Worm (Caenorhabditis elegans) whole organism, L4 larva: ENCODE results near the gene ZC84.6.
A peak's percentile ranks its signal among the peaks of the same experiment; 100 is the strongest.

Experiments
- D1046.2 ChIP-seq: fragments of 200-800 bp; sonication (Bioruptor generic); IDR thresholded peaks from 2 replicates; pipeline ENCODE4 v1.3.6; 2022; ENCODE audit warnings: missing genetic modification characterization, missing compliant biosample characterization
- F26F4.8 ChIP-seq: fragments of 200-800 bp; sonication (Bioruptor generic); conservative IDR thresholded peaks from 2 replicates; pipeline ENCODE4 v1.3.6; 2022; ENCODE audit warnings: missing genetic modification characterization, missing compliant biosample characterization
- T20F7.1 ChIP-seq: fragments of 200-800 bp; sonication (Bioruptor generic); optimal IDR thresholded peaks from 2 replicates; lab custom pipeline; 2018; ENCODE audit warnings: mild to moderate bottlenecking, missing genetic modification characterization, missing compliant biosample characterization
- Y48G9A.11 ChIP-seq: fragments of 200-800 bp; sonication (Bioruptor generic); IDR thresholded peaks from 2 replicates; pipeline ENCODE4 v1.3.6; 2022; ENCODE audit warnings: missing genetic modification reagents, missing genetic modification characterization, missing compliant biosample characterization
- Y75B8A.6 ChIP-seq: fragments of 200-800 bp; sonication (Bioruptor generic); IDR thresholded peaks from 2 replicates; pipeline ENCODE4 v1.3.6; 2022; ENCODE audit warnings: missing genetic modification reagents, missing genetic modification characterization, missing compliant biosample characterization
- ama-1 ChIP-seq: fragments of 150-350 bp; optimal IDR thresholded peaks from 2 replicates; lab custom pipeline; 2014; ENCODE audit warnings: inconsistent platforms, mixed read lengths
- ceh-20 ChIP-seq: fragments of 200-800 bp; sonication (Bioruptor generic); IDR thresholded peaks from 2 replicates; pipeline ENCODE4 v1.3.6; 2022; ENCODE audit warnings: missing genetic modification reagents, missing genetic modification characterization, missing compliant biosample characterization
- ctbp-1 ChIP-seq: fragments of 200-800 bp; sonication (Bioruptor generic); IDR thresholded peaks from 2 replicates; pipeline ENCODE4 v1.3.6; 2022; ENCODE audit warnings: missing genetic modification reagents, missing genetic modification characterization, missing compliant biosample characterization
- daf-16 ChIP-seq, 3 experiments: sonication (generic microtip); optimal IDR thresholded peaks; 2 replicates each; lab custom pipeline; 2016 to 2017; ENCODE audit warnings: missing genetic modification characterization in 3 of 3, missing genetic modification reagents in 3 of 3, mild to moderate bottlenecking in 2 of 3, missing compliant biosample characterization in 2 of 3, missing biosample characterization in 1 of 3, moderate library complexity in 1 of 3
- daf-8 ChIP-seq: fragments of 200-800 bp; sonication (Bioruptor generic); IDR thresholded peaks from 2 replicates; pipeline ENCODE4 v1.3.6; 2022; ENCODE audit warnings: missing genetic modification characterization, missing compliant biosample characterization
- egl-43 ChIP-seq: fragments of 200-800 bp; sonication (Bioruptor generic); IDR thresholded peaks from 2 replicates; pipeline ENCODE4 v1.3.6; 2022; ENCODE audit warnings: missing genetic modification reagents, missing genetic modification characterization, missing compliant biosample characterization
- fkh-10 ChIP-seq: fragments of 150-350 bp; optimal IDR thresholded peaks from 2 replicates; lab custom pipeline; 2014; ENCODE audit warnings: missing biosample characterization, missing genetic modification reagents, missing genetic modification characterization
- fos-1 ChIP-seq: fragments of 150-350 bp; optimal IDR thresholded peaks from 2 replicates; lab custom pipeline; 2014; ENCODE audit warnings: missing biosample characterization, missing genetic modification characterization
- hlh-11 ChIP-seq: fragments of 200-800 bp; sonication (Bioruptor generic); optimal IDR thresholded peaks from 2 replicates; lab custom pipeline; 2018; ENCODE audit warnings: mild to moderate bottlenecking, missing genetic modification characterization, missing compliant biosample characterization
- hmg-1.1 ChIP-seq: fragments of 200-800 bp; sonication (Bioruptor generic); IDR thresholded peaks from 2 replicates; pipeline ENCODE4 v1.3.6; 2022; ENCODE audit warnings: missing genetic modification reagents, missing genetic modification characterization, missing compliant biosample characterization
- jun-1 ChIP-seq: fragments of 150-350 bp; optimal IDR thresholded peaks from 2 replicates; lab custom pipeline; 2014; ENCODE audit warnings: missing biosample characterization, missing genetic modification reagents, missing genetic modification characterization
- lim-7 ChIP-seq: fragments of 200-800 bp; sonication (Bioruptor generic); IDR thresholded peaks from 2 replicates; pipeline ENCODE4 v1.3.6; 2022; ENCODE audit warnings: missing genetic modification characterization, missing compliant biosample characterization
- lin-1 ChIP-seq: fragments of 200-800 bp; sonication (Bioruptor generic); IDR thresholded peaks from 2 replicates; pipeline ENCODE4 v1.3.6; 2022; ENCODE audit warnings: missing genetic modification reagents, missing genetic modification characterization, missing compliant biosample characterization
- lin-15B ChIP-seq: fragments of 150-350 bp; sonication (generic microtip); optimal IDR thresholded peaks from 3 replicates; lab custom pipeline; 2014; ENCODE audit warnings: missing biosample characterization, missing genetic modification characterization
- madf-9 ChIP-seq: fragments of 200-800 bp; sonication (Bioruptor generic); conservative IDR thresholded peaks from 2 replicates; pipeline ENCODE4 v1.3.6; 2022; ENCODE audit warnings: missing genetic modification reagents, missing genetic modification characterization, missing compliant biosample characterization
- nhr-102 ChIP-seq: sonication (generic microtip); optimal IDR thresholded peaks from 2 replicates; lab custom pipeline; 2016; ENCODE audit warnings: mild to moderate bottlenecking, missing genetic modification characterization, moderate library complexity, missing compliant biosample characterization
- nhr-25 ChIP-seq: sonication (generic microtip); optimal IDR thresholded peaks from 2 replicates; lab custom pipeline; 2017; ENCODE audit warnings: missing genetic modification characterization, mild to moderate bottlenecking, missing compliant biosample characterization, antibody characterized with exemption, moderate library complexity, borderline replicate concordance; ENCODE audit not compliant: insufficient read depth
- nhr-28 ChIP-seq: fragments of 150-350 bp; optimal IDR thresholded peaks from 2 replicates; lab custom pipeline; 2014; ENCODE audit warnings: missing biosample characterization, missing genetic modification characterization
- nhr-48 ChIP-seq: sonication (generic microtip); optimal IDR thresholded peaks from 2 replicates; lab custom pipeline; 2016; ENCODE audit warnings: mild to moderate bottlenecking, missing genetic modification characterization, missing compliant biosample characterization
- nhr-6 ChIP-seq: fragments of 150-350 bp; optimal IDR thresholded peaks from 2 replicates; lab custom pipeline; 2014; ENCODE audit warnings: missing biosample characterization, missing genetic modification characterization
- nhr-76 ChIP-seq: fragments of 150-350 bp; optimal IDR thresholded peaks from 2 replicates; lab custom pipeline; 2014; ENCODE audit warnings: missing biosample characterization, missing genetic modification characterization
- pha-4 ChIP-seq, 2 experiments: fragments of 150-350 bp in 1 of 2; fragments of 200-800 bp in 1 of 2; sonication (Bioruptor generic) in 1 of 2; IDR thresholded peaks in 1 of 2; optimal IDR thresholded peaks in 1 of 2; 2 replicates each; pipeline versions ENCODE4 v1.3.6 to Lab custom; 2014 to 2022; ENCODE audit warnings: missing genetic modification characterization in 2 of 2, missing genetic modification reagents in 2 of 2, missing biosample characterization in 1 of 2, missing compliant biosample characterization in 1 of 2
- skn-1 ChIP-seq: fragments of 150-350 bp; optimal IDR thresholded peaks from 2 replicates; lab custom pipeline; 2014; ENCODE audit warnings: missing biosample characterization, missing genetic modification characterization
- snpc-4 ChIP-seq: fragments of 150-350 bp; optimal IDR thresholded peaks from 2 replicates; lab custom pipeline; 2014; ENCODE audit warnings: missing biosample characterization, missing genetic modification characterization
- spr-3 ChIP-seq: fragments of 200-800 bp; sonication (Bioruptor generic); optimal IDR thresholded peaks from 2 replicates; lab custom pipeline; 2018; ENCODE audit warnings: mild to moderate bottlenecking, missing genetic modification characterization, missing compliant biosample characterization
- unc-39 ChIP-seq: sonication (generic microtip); optimal IDR thresholded peaks from 2 replicates; lab custom pipeline; 2017; ENCODE audit warnings: missing biosample characterization, missing genetic modification characterization
- unc-62 ChIP-seq, 3 experiments: fragments of 150-350 bp in 1 of 3; sonication (generic microtip); optimal IDR thresholded peaks in 2 of 3; peaks in 1 of 3; 1 replicate in 1 of 3; 2 replicates in 2 of 3; lab custom pipeline; 2014 to 2017; ENCODE audit warnings: missing biosample characterization in 3 of 3, missing genetic modification characterization in 3 of 3, missing genetic modification reagents in 3 of 3, missing genotype in 1 of 3
- zfp-3 ChIP-seq: fragments of 200-800 bp; sonication (Bioruptor generic); conservative IDR thresholded peaks from 2 replicates; pipeline ENCODE4 v1.3.6; 2022; ENCODE audit warnings: missing genetic modification reagents, missing genetic modification characterization, missing compliant biosample characterization
- ztf-7 ChIP-seq: fragments of 150-350 bp; optimal IDR thresholded peaks from 2 replicates; lab custom pipeline; 2014; ENCODE audit warnings: missing biosample characterization, missing genetic modification characterization

Gene ZC84.6

DNA sequence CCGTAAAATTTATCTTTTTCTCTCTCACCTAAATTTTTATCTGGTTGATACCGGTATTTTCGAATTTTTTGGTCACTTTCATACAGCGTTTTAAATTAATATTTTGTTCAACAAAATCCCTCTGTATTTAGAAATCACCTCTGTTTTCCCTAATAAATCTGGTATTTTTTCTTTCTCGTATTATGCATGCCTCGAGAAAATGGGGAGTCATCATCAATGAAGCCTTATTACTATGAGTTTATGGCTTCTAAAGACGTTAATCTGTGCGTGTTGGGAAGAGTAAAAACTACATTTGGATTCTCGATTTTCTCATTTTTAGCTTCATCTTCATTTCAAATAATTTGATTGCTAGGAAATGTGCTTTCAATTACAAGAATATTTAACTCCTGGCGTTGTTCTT is 13.8 kb downstream of the ZC84.6 start, which contains the start of gene ZC84.7:
Gene ZC84.7 (plus strand): TSS at position 301 of the 400 bp plus-strand sequence.
- no peak for TF ChIP-seq fos-1 (tag; lab: Kevin White, UChicago)
- no peak for TF ChIP-seq lim-7 (GFP tag; lab: Robert Waterston, UW)
- TF ChIP-seq egl-43 (GFP tag; lab: Robert Waterston, UW) = no peak
- no peak for TF ChIP-seq daf-16 (GFP tag; optimal IDR thresholded peaks at IDR 0.05; lab: Kevin White, UChicago)
- TF ChIP-seq daf-16 (tag; optimal IDR thresholded peaks at IDR 0.05; lab: Kevin White, UChicago) = no peak
- no peak for TF ChIP-seq nhr-102 (tag; lab: Kevin White, UChicago)
- no peak for TF ChIP-seq fkh-10
- TF ChIP-seq madf-9 (GFP tag; lab: Robert Waterston, UW) = no peak
- TF ChIP-seq lin-15B (tag; lab: Kevin White, UChicago) = no peak
- no peak for TF ChIP-seq unc-39 (tag; lab: Kevin White, UChicago)
- TF ChIP-seq Y48G9A.11 (GFP tag; lab: Robert Waterston, UW) = no peak
- no peak for TF ChIP-seq daf-8 (GFP tag; lab: Robert Waterston, UW)
- no peak for TF ChIP-seq nhr-48 (tag; lab: Kevin White, UChicago)
- no peak for TF ChIP-seq Y75B8A.6 (GFP tag; lab: Robert Waterston, UW)
- TF ChIP-seq hlh-11 = no peak
- TF ChIP-seq jun-1 (tag; lab: Kevin White, UChicago) = no peak
- TF ChIP-seq nhr-76 (tag; lab: Kevin White, UChicago) = no peak
- TF ChIP-seq ama-1 (lab: Kevin White, UChicago) = no peak
- TF ChIP-seq, all 104 proteins: peak for 0

DNA sequence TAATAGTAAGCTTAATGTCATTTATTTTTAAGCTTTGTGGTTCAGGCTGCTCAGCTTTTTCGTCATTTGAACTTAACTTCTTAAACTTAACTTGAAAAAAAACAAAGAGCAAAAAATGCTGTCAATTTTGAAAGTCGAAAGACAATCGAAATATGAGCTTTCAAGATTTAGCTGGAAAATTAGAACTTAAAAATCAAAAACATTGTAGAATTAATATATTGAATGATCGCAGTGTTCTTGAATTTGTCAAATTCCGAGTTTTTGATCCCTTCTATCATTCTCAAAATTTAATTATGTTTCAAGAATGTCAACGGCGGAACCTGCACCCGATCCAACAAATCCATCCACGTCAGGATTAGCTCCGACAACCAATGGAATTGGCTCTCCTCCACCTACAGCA is 18.3 kb downstream of the ZC84.6 start, which contains the start of gene tax-4:
Gene tax-4 (plus strand): TSS at position 301 of the 400 bp plus-strand sequence.
- TF ChIP-seq unc-62 (GFP tag; optimal IDR thresholded peaks at IDR 0.05 in 1 of 2; lab: Kevin White, UChicago) = peak in 1 of 2 experiments; percentile 38
- no peak for TF ChIP-seq unc-62 (tag; optimal IDR thresholded peaks at IDR 0.05; lab: Kevin White, UChicago)
- no peak for TF ChIP-seq spr-3
- TF ChIP-seq, all 104 proteins: peak for 1

DNA sequence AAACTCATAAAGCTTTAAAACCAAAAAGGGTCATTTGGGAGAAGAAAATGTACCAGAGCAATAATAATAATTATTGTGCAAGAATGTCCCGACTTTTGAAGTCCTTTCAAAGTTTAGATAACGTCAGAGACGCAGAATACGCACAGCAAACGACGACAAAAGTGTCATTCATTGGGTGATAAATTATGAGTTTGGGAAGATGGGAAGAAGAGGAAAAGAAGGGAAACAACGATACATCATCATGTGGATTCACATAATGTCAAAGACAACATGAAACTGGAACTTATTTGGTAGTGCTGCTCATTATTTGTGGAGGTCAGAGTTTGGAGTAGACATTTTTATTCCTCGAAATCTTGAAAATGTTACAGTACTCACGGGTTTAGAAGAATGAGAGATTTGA is 21.6 kb downstream of the ZC84.6 start:
- no peak for TF ChIP-seq T20F7.1
- TF ChIP-seq D1046.2 = no peak
- peak in 1 of 2 experiments; percentile 95 for TF ChIP-seq unc-62 (GFP tag; optimal IDR thresholded peaks at IDR 0.05 in 1 of 2; lab: Kevin White, UChicago)
- no peak for TF ChIP-seq unc-62 (tag; optimal IDR thresholded peaks at IDR 0.05; lab: Kevin White, UChicago)

DNA sequence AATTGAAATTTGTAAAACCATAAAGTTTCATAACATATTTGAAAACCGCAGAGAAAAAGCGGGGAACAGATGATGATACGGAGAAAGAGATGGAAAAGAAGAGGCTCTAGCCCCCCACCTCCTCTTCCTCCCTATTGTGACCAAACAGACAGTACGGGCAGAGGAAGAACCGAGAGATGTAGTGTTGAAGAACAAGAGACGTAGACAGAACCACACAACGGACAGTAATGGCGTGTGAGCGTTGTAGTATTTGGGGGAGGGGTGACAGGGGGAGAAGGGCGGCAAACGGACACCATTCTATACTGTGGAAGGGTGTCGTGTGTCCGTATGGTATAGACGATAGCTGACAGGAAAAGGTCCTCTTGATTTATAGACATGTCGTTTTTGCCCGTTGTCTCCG is 23.5 kb downstream of the ZC84.6 start:
- no peak for TF ChIP-seq skn-1 (tag; lab: Kevin White, UChicago)
- TF ChIP-seq unc-39 (tag; lab: Kevin White, UChicago) = no peak
- no peak for TF ChIP-seq ctbp-1 (GFP tag; lab: Robert Waterston, UW)
- no peak for TF ChIP-seq zfp-3 (GFP tag; lab: Robert Waterston, UW)
- no peak for TF ChIP-seq nhr-25 (tag; lab: Kevin White, UChicago)
- TF ChIP-seq pha-4 (GFP tag; IDR thresholded peaks at IDR 0.05; lab: Robert Waterston, UW) = no peak
- no peak for TF ChIP-seq pha-4 (tag; optimal IDR thresholded peaks at IDR 0.05; lab: Kevin White, UChicago)
- no peak for TF ChIP-seq nhr-6 (tag; lab: Kevin White, UChicago)
- no peak for TF ChIP-seq F26F4.8 (GFP tag; lab: Robert Waterston, UW)
- no peak for TF ChIP-seq nhr-76 (tag; lab: Kevin White, UChicago)
- 0 out of 2 replicates have a peak, but pooled peaks have one; percentile 14 for TF ChIP-seq hmg-1.1 (GFP tag; lab: Robert Waterston, UW)
- no peak for TF ChIP-seq snpc-4 (tag; lab: Kevin White, UChicago)
- no peak for TF ChIP-seq lin-1 (GFP tag; lab: Robert Waterston, UW)
- TF ChIP-seq ceh-20 = no peak
- TF ChIP-seq ztf-7 (tag; lab: Kevin White, UChicago) = no peak
- TF ChIP-seq daf-8 (GFP tag; lab: Robert Waterston, UW) = no peak
- peak; percentile 62 for TF ChIP-seq nhr-28 (tag; lab: Kevin White, UChicago)
